Fruit fly (Drosophila melanogaster): Measurements from ENCODE around the gene CG14085.

dm6 chr3L:19233798-19234781 lies 35.1 kb upstream of the CG14085 start:
- TF ChIP-seq CTCF (optimal IDR thresholded peaks at IDR 0.05), result no peak
- no peak for TF ChIP-seq CG8478 (optimal IDR thresholded peaks at IDR 0.05)
